Worm (Caenorhabditis elegans) whole organism, L3 larva: ENCODE data around the gene let-653.

Experiments used
- R02D3.7 ChIP-seq: fragments of 150-350 bp; optimal IDR thresholded peaks from 2 replicates; lab custom pipeline; 2014; ENCODE audit warnings: missing biosample characterization, missing genetic modification characterization
- aly-2 ChIP-seq: fragments of 150-350 bp; optimal IDR thresholded peaks from 2 replicates; lab custom pipeline; 2014; ENCODE audit warnings: missing biosample characterization, missing genetic modification characterization
- ama-1 ChIP-seq: fragments of 150-350 bp; optimal IDR thresholded peaks from 2 replicates; lab custom pipeline; 2018
- ceh-16 ChIP-seq: sonication (generic microtip); optimal IDR thresholded peaks from 2 replicates; lab custom pipeline; 2017; ENCODE audit warnings: missing biosample characterization, missing genetic modification characterization
- ceh-28 ChIP-seq: fragments of 150-350 bp; optimal IDR thresholded peaks from 2 replicates; lab custom pipeline; 2014; ENCODE audit warnings: missing biosample characterization, missing genetic modification reagents, missing genetic modification characterization
- ceh-82 ChIP-seq: fragments of 150-350 bp; optimal IDR thresholded peaks from 2 replicates; lab custom pipeline; 2014; ENCODE audit warnings: missing biosample characterization, missing genetic modification characterization
- egl-27 ChIP-seq: sonication (generic microtip); optimal IDR thresholded peaks from 4 replicates; lab custom pipeline; 2017; ENCODE audit warnings: missing biosample characterization, missing genetic modification reagents, missing genetic modification characterization
- elt-1 ChIP-seq: fragments of 150-350 bp; optimal IDR thresholded peaks from 2 replicates; lab custom pipeline; 2014; ENCODE audit warnings: missing biosample characterization, missing genetic modification characterization
- elt-2 ChIP-seq: sonication (generic microtip); optimal IDR thresholded peaks from 2 replicates; lab custom pipeline; 2016; ENCODE audit warnings: missing genetic modification reagents, mild to moderate bottlenecking, missing genetic modification characterization, missing compliant biosample characterization
- eor-1 ChIP-seq, 2 experiments: fragments of 150-350 bp; optimal IDR thresholded peaks; 2 replicates each; lab custom pipeline; 2014 to 2018; ENCODE audit warnings: missing biosample characterization in 2 of 2, missing genetic modification characterization in 2 of 2
- fkh-10 ChIP-seq: sonication (generic microtip); optimal IDR thresholded peaks from 2 replicates; lab custom pipeline; 2017; ENCODE audit warnings: missing biosample characterization, missing genetic modification reagents, missing genetic modification characterization
- hmg-11 ChIP-seq: sonication (generic microtip); optimal IDR thresholded peaks from 2 replicates; lab custom pipeline; 2016; ENCODE audit warnings: missing genetic modification characterization, missing compliant biosample characterization
- jun-1 ChIP-seq: fragments of 150-350 bp; optimal IDR thresholded peaks from 2 replicates; lab custom pipeline; 2014; ENCODE audit warnings: missing biosample characterization, missing genetic modification reagents, missing genetic modification characterization
- mdl-1 ChIP-seq: fragments of 150-350 bp; optimal IDR thresholded peaks from 2 replicates; lab custom pipeline; 2014; ENCODE audit warnings: missing biosample characterization, missing genetic modification characterization
- nfya-1 ChIP-seq: sonication (generic microtip); optimal IDR thresholded peaks from 2 replicates; lab custom pipeline; 2017; ENCODE audit warnings: missing genetic modification characterization, mild to moderate bottlenecking, missing compliant biosample characterization, antibody characterized with exemption, moderate library complexity; ENCODE audit not compliant: insufficient read depth
- nhr-23 ChIP-seq: fragments of 150-350 bp; optimal IDR thresholded peaks from 2 replicates; lab custom pipeline; 2014; ENCODE audit warnings: missing biosample characterization, missing genetic modification reagents, missing genetic modification characterization
- nhr-43 ChIP-seq: sonication (generic microtip); optimal IDR thresholded peaks from 2 replicates; lab custom pipeline; 2016; ENCODE audit warnings: mild to moderate bottlenecking, missing genetic modification characterization, missing compliant biosample characterization; ENCODE audit not compliant: poor library complexity, severe bottlenecking
- nhr-76 ChIP-seq: fragments of 150-350 bp; sonication (generic microtip); optimal IDR thresholded peaks from 5 replicates; lab custom pipeline; 2014; ENCODE audit warnings: missing biosample characterization, missing genetic modification characterization
- pha-4 ChIP-seq: fragments of 150-350 bp; optimal IDR thresholded peaks from 2 replicates; lab custom pipeline; 2014; ENCODE audit warnings: missing biosample characterization, missing genetic modification reagents, missing genetic modification characterization
- pqm-1 ChIP-seq: fragments of 150-350 bp; optimal IDR thresholded peaks from 2 replicates; lab custom pipeline; 2017; ENCODE audit warnings: missing biosample characterization, missing genetic modification characterization, inconsistent platforms
- snpc-4 ChIP-seq: fragments of 150-350 bp; optimal IDR thresholded peaks from 2 replicates; lab custom pipeline; 2014; ENCODE audit warnings: missing biosample characterization, missing genetic modification characterization
- tbx-2 ChIP-seq: sonication (generic microtip); optimal IDR thresholded peaks from 2 replicates; lab custom pipeline; 2016; ENCODE audit warnings: mild to moderate bottlenecking, missing genetic modification characterization, missing compliant biosample characterization
- unc-62 ChIP-seq: fragments of 150-350 bp; sonication (generic microtip); optimal IDR thresholded peaks from 4 replicates; lab custom pipeline; 2014; ENCODE audit warnings: missing biosample characterization, missing genetic modification reagents, missing genetic modification characterization
- ztf-11 ChIP-seq: fragments of 150-350 bp; optimal IDR thresholded peaks from 2 replicates; lab custom pipeline; 2014; ENCODE audit warnings: missing biosample characterization, missing genetic modification characterization
- ztf-4 ChIP-seq: fragments of 150-350 bp; optimal IDR thresholded peaks from 2 replicates; lab custom pipeline; 2014; ENCODE audit warnings: missing biosample characterization, missing genetic modification characterization

let-653 gene

ce11 chrIV:11913295-11913940, 28.0 kb downstream of the let-653 start:
- TF ChIP-seq aly-2 (tag; lab: Kevin White, UChicago) (peak; percentile 39), pha-4 (no peak), elt-2 (tag; lab: Kevin White, UChicago) (peak; percentile 44), pqm-1 (tag; lab: Kevin White, UChicago) (peak; percentile 25), ceh-16 (tag; lab: Kevin White, UChicago) (no peak)
- TF ChIP-seq, all 47 proteins: peak for 3

ce11 chrIV:11914260-11914836, 28.9 kb downstream of the let-653 start:
- TF ChIP-seq ama-1 (lab: Kevin White, UChicago): peak; percentile 31
- TF ChIP-seq aly-2 (tag; lab: Kevin White, UChicago): no peak

ce11 chrIV:11914837-11915737, 29.7 kb downstream of the let-653 start, which contains the start of gene fat-6:
fat-6 (minus strand) TSS chrIV:11915687.
- TF ChIP-seq nhr-76: no peak
- peak; percentile 20 for TF ChIP-seq nhr-43
- TF ChIP-seq nhr-23 (tag; lab: Kevin White, UChicago): peak; percentile 37
- no peak for TF ChIP-seq ztf-11 (tag; lab: Kevin White, UChicago)
- peak; percentile 38 for TF ChIP-seq ama-1 (lab: Kevin White, UChicago)
- peak; percentile 54 for TF ChIP-seq pqm-1 (tag; lab: Kevin White, UChicago)
- peak; percentile 62 for TF ChIP-seq jun-1 (tag; lab: Kevin White, UChicago)
- TF ChIP-seq nfya-1: peak; percentile 17
- peak; percentile 75 for TF ChIP-seq elt-2 (tag; lab: Kevin White, UChicago)
- no peak for TF ChIP-seq hmg-11
- TF ChIP-seq, all 47 proteins: peak for 7

- peak; percentile 73 for TF ChIP-seq pha-4
- no peak for TF ChIP-seq nfya-1
- peak; percentile 7 for TF ChIP-seq nhr-23 (tag; lab: Kevin White, UChicago)
- TF ChIP-seq R02D3.7 (tag; lab: Kevin White, UChicago): no peak
- TF ChIP-seq ama-1 (lab: Kevin White, UChicago): peak; percentile 42
- TF ChIP-seq fkh-10 (GFP tag; lab: Kevin White, UChicago): no peak
- TF ChIP-seq egl-27 (tag; lab: Kevin White, UChicago): peak; percentile 12
- peak; percentile 69 for TF ChIP-seq elt-2 (tag; lab: Kevin White, UChicago)
- TF ChIP-seq pqm-1 (tag; lab: Kevin White, UChicago): peak; percentile 29
These were observed 30.5 kb downstream of the let-653 start, which contains the start of gene ZK822.9 for ce11 chrIV:11915768-11916453. ZK822.9 (plus strand) TSS chrIV:11915947.

- TF ChIP-seq nfya-1 (no peak), tbx-2 (tag; lab: Kevin White, UChicago) (no peak), pqm-1 (tag; lab: Kevin White, UChicago) (peak; percentile 91), elt-1 (tag; lab: Kevin White, UChicago) (no peak), pha-4 (peak; percentile 88), jun-1 (tag; lab: Kevin White, UChicago) (peak; percentile 7), ztf-11 (tag; lab: Kevin White, UChicago) (no peak), ceh-28 (tag; lab: Kevin White, UChicago) (peak; percentile 24), hmg-11 (no peak), elt-2 (tag; lab: Kevin White, UChicago) (peak; percentile 83), unc-62 (GFP tag; lab: Kevin White, UChicago) (no peak)
- TF ChIP-seq, all 47 proteins: peak for 5
These were observed 31.5 kb downstream of the let-653 start, which contains the start of gene ZK822.10 for ce11 chrIV:11916907-11917306. ZK822.10 (plus strand) TSS chrIV:11917137.

- TF ChIP-seq ceh-82: no peak
- peak; percentile 90 for TF ChIP-seq elt-2 (tag; lab: Kevin White, UChicago)
- no peak for TF ChIP-seq ama-1 (lab: Kevin White, UChicago)
- no peak for TF ChIP-seq ztf-4 (tag; lab: Kevin White, UChicago)
- TF ChIP-seq jun-1 (tag; lab: Kevin White, UChicago): peak; percentile 1
- no peak for TF ChIP-seq mdl-1 (tag; lab: Kevin White, UChicago)
- no peak for TF ChIP-seq eor-1 (tag; optimal IDR thresholded peaks at IDR 0.05; lab: Kevin White, UChicago)
- TF ChIP-seq pqm-1 (tag; lab: Kevin White, UChicago): peak; percentile 90
- peak; percentile 44 for TF ChIP-seq pha-4
- no peak for TF ChIP-seq snpc-4 (tag; lab: Kevin White, UChicago)
- TF ChIP-seq ceh-16 (tag; lab: Kevin White, UChicago): no peak
These were observed 32.5 kb downstream of the let-653 start for ce11 chrIV:11917886-11918285.
